Worm (Caenorhabditis elegans) whole organism, midembryonic: Measurements from ENCODE around the gene kcc-3.
"Not testable (repeated sequence)": the region's sequence is repeated elsewhere in the genome, so short reads cannot be mapped to it uniquely, and the experiment has no call there.

ENCODE experiments used
- T22C8.4 ChIP-seq: fragments of 200-800 bp; sonication (Bioruptor generic); IDR thresholded peaks from 2 replicates; pipeline ENCODE4 v1.3.6; 2022; ENCODE audit warnings: missing genetic modification characterization, missing compliant biosample characterization
- flt-1 ChIP-seq: fragments of 200-800 bp; sonication (Bioruptor generic); IDR thresholded peaks from 2 replicates; pipeline ENCODE4 v1.3.6; 2022; ENCODE audit warnings: missing genetic modification characterization, missing compliant biosample characterization
- ref-1 ChIP-seq: fragments of 200-800 bp; sonication (Bioruptor generic); conservative IDR thresholded peaks from 2 replicates; pipeline ENCODE4 v1.3.6; 2022; ENCODE audit warnings: missing genetic modification reagents, missing genetic modification characterization, missing compliant biosample characterization
- tab-1 ChIP-seq: fragments of 200-800 bp; sonication (Bioruptor generic); IDR thresholded peaks from 2 replicates; pipeline ENCODE4 v1.3.6; 2022; ENCODE audit warnings: missing genetic modification characterization, missing compliant biosample characterization
- ztf-23 ChIP-seq: fragments of 200-800 bp; sonication (Bioruptor generic); IDR thresholded peaks from 2 replicates; pipeline ENCODE4 v1.3.6; 2022; ENCODE audit warnings: missing genetic modification reagents, missing genetic modification characterization, missing compliant biosample characterization

DNA sequence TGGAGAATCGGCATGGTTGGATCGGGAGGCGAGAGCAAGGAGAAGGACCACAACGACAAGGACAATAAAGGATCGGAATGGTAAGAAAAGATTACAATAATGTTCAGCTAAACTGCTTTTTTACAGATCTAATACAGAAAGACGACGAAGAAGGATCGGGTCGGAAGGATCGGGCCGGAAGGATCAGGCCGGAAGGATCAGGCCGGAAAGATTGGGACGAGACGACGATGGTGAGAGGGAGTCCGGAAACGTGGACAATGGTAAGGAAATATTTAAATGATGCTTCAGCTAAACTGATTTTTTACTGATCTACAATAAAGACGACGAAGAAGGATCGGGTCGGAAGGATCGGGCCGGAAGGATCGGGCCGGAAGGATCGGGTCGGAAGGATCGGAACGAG is 12.6 kb upstream of the kcc-3 start:
- not testable (repeated sequence) for TF ChIP-seq ref-1, T22C8.4, ztf-23, tab-1 (GFP tag; lab: Robert Waterston, UW)
- 0 out of 2 replicates have a peak, but pooled peaks have one; percentile 11 for TF ChIP-seq flt-1 (GFP tag; lab: Robert Waterston, UW)
